Fruit fly (Drosophila melanogaster) whole organism, embryonic: ENCODE results near the gene Spec2.

Experiments used
- Abd-B ChIP-seq: fragments of 200-800 bp; sonication (Bioruptor generic); optimal IDR thresholded peaks from 2 replicates; lab custom pipeline; 2018; ENCODE audit warnings: missing biosample characterization, mild to moderate bottlenecking, missing genetic modification characterization, moderate library complexity
- CG1024 ChIP-seq: fragments of 200-800 bp; sonication (Bioruptor generic); IDR thresholded peaks from 2 replicates; pipeline ENCODE4 v1.3.6; 2022; ENCODE audit warnings: missing biosample characterization, missing genetic modification characterization
- CG10274 ChIP-seq: fragments of 200-800 bp; sonication (Bioruptor generic); optimal IDR thresholded peaks from 3 replicates; lab custom pipeline; 2017; ENCODE audit warnings: missing biosample characterization, mild to moderate bottlenecking, missing genetic modification characterization
- CG10543 ChIP-seq: fragments of 200-800 bp; sonication (Bioruptor generic); optimal IDR thresholded peaks from 3 replicates; lab custom pipeline; 2017; ENCODE audit warnings: missing biosample characterization, mild to moderate bottlenecking, missing genetic modification characterization, moderate library complexity
- CG11085 ChIP-seq: fragments of 200-800 bp; sonication (Bioruptor generic); IDR thresholded peaks from 2 replicates; pipeline ENCODE4 v1.3.6; 2022; ENCODE audit warnings: missing biosample characterization, missing genetic modification characterization
- CG13287 ChIP-seq: fragments of 200-800 bp; sonication (Bioruptor generic); IDR thresholded peaks from 2 replicates; pipeline ENCODE4 v1.3.6; 2022; ENCODE audit warnings: missing biosample characterization, missing genetic modification characterization; ENCODE audit not compliant: partially characterized antibody
- CG13424 ChIP-seq: fragments of 200-800 bp; sonication (Bioruptor generic); optimal IDR thresholded peaks from 2 replicates; lab custom pipeline; 2019; ENCODE audit warnings: missing biosample characterization, mild to moderate bottlenecking, missing genetic modification characterization, moderate library complexity
- CG13775 ChIP-seq: fragments of 200-800 bp; sonication (Bioruptor generic); optimal IDR thresholded peaks from 3 replicates; lab custom pipeline; 2017; ENCODE audit warnings: missing biosample characterization, mild to moderate bottlenecking, missing genetic modification characterization
- CG17359 ChIP-seq: fragments of 200-800 bp; sonication (Bioruptor generic); optimal IDR thresholded peaks from 3 replicates; lab custom pipeline; 2018; ENCODE audit warnings: missing biosample characterization, mild to moderate bottlenecking, missing genetic modification characterization, moderate library complexity
- CG17568 ChIP-seq: fragments of 200-800 bp; sonication (Bioruptor generic); optimal IDR thresholded peaks from 2 replicates; lab custom pipeline; 2018; ENCODE audit warnings: missing biosample characterization, mild to moderate bottlenecking, missing genetic modification characterization, moderate library complexity
- CG17912 ChIP-seq: fragments of 200-800 bp; sonication (Bioruptor generic); optimal IDR thresholded peaks from 2 replicates; lab custom pipeline; 2018; ENCODE audit warnings: missing biosample characterization, mild to moderate bottlenecking, missing genetic modification characterization
- CG18599 ChIP-seq: fragments of 200-800 bp; sonication (Bioruptor generic); optimal IDR thresholded peaks from 3 replicates; lab custom pipeline; 2017; ENCODE audit warnings: missing biosample characterization, missing genetic modification characterization, mild to moderate bottlenecking, moderate library complexity, missing genetic modification reagents
- CG30403 ChIP-seq: fragments of 200-800 bp; sonication (Bioruptor generic); optimal IDR thresholded peaks from 3 replicates; lab custom pipeline; 2016; ENCODE audit warnings: missing biosample characterization, missing genetic modification characterization
- CG30431 ChIP-seq: fragments of 200-800 bp; sonication (Bioruptor generic); optimal IDR thresholded peaks from 2 replicates; lab custom pipeline; 2017; ENCODE audit warnings: missing biosample characterization, missing genetic modification characterization
- CG31365 ChIP-seq: fragments of 200-800 bp; sonication (Bioruptor generic); optimal IDR thresholded peaks from 2 replicates; lab custom pipeline; 2018; ENCODE audit warnings: missing biosample characterization, mild to moderate bottlenecking, missing genetic modification characterization
- CG32532 ChIP-seq: fragments of 200-800 bp; sonication (Bioruptor generic); IDR thresholded peaks from 2 replicates; pipeline ENCODE4 v1.3.6; 2022; ENCODE audit warnings: missing biosample characterization, missing genetic modification characterization
- CG4404 ChIP-seq: fragments of 200-800 bp; sonication (Bioruptor generic); IDR thresholded peaks from 2 replicates; pipeline ENCODE4 v1.3.6; 2022; ENCODE audit warnings: missing biosample characterization, missing genetic modification characterization
- CG6175 ChIP-seq: fragments of 200-800 bp; sonication (Bioruptor generic); IDR thresholded peaks from 3 replicates; pipeline ENCODE4 v1.3.6; 2022; ENCODE audit warnings: missing biosample characterization, missing genetic modification characterization
- CG6689 ChIP-seq: fragments of 200-800 bp; sonication (Bioruptor generic); IDR thresholded peaks from 2 replicates; pipeline ENCODE4 v1.3.6; 2022; ENCODE audit warnings: missing biosample characterization, missing genetic modification characterization
- CG6813 ChIP-seq: fragments of 200-800 bp; sonication (Bioruptor generic); optimal IDR thresholded peaks from 2 replicates; lab custom pipeline; 2017; ENCODE audit warnings: missing biosample characterization, missing genetic modification characterization, mild to moderate bottlenecking, moderate library complexity, missing genetic modification reagents
- CG7963 ChIP-seq: fragments of 200-800 bp; sonication (Bioruptor generic); IDR thresholded peaks from 3 replicates; pipeline ENCODE4 v1.3.6; 2022; ENCODE audit warnings: missing biosample characterization, missing genetic modification characterization; ENCODE audit not compliant: partially characterized antibody
- CG9727 ChIP-seq: fragments of 200-800 bp; sonication (Bioruptor generic); optimal IDR thresholded peaks from 3 replicates; lab custom pipeline; 2017; ENCODE audit warnings: missing biosample characterization, mild to moderate bottlenecking, missing genetic modification characterization
- Deaf1 ChIP-seq: fragments of 200-800 bp; optimal IDR thresholded peaks from 3 replicates; lab custom pipeline; 2019; ENCODE audit warnings: missing biosample characterization, mild to moderate bottlenecking, missing genetic modification characterization, moderate library complexity
- Gsc ChIP-seq: fragments of 200-800 bp; sonication (Bioruptor generic); IDR thresholded peaks from 2 replicates; pipeline ENCODE4 v1.3.6; 2022; ENCODE audit warnings: missing biosample characterization, missing genetic modification characterization
- HLH3B ChIP-seq: fragments of 200-800 bp; sonication (Bioruptor generic); IDR thresholded peaks from 2 replicates; pipeline ENCODE4 v1.3.6; 2022; ENCODE audit warnings: missing biosample characterization, missing genetic modification characterization
- Hand ChIP-seq: fragments of 200-800 bp; sonication (Bioruptor generic); optimal IDR thresholded peaks from 2 replicates; lab custom pipeline; 2017; ENCODE audit warnings: mild to moderate bottlenecking, missing biosample characterization, missing genetic modification reagents, missing genetic modification characterization
- Hsf ChIP-seq: fragments of 200-800 bp; sonication (Bioruptor generic); optimal IDR thresholded peaks from 3 replicates; lab custom pipeline; 2016; ENCODE audit warnings: missing biosample characterization, missing genetic modification characterization
- Jarid2 ChIP-seq: fragments of 200-800 bp; sonication (Bioruptor generic); optimal IDR thresholded peaks from 3 replicates; lab custom pipeline; 2017; ENCODE audit warnings: mild to moderate bottlenecking, missing biosample characterization, missing genetic modification reagents, missing genetic modification characterization
- Sin3A ChIP-seq: fragments of >200 bp; optimal IDR thresholded peaks from 2 replicates; lab custom pipeline; 2018
- Sry-β ChIP-seq: fragments of 200-800 bp; sonication (Bioruptor generic); optimal IDR thresholded peaks from 2 replicates; lab custom pipeline; 2018; ENCODE audit warnings: missing biosample characterization, mild to moderate bottlenecking, missing genetic modification characterization, moderate library complexity
- al ChIP-seq: fragments of 200-800 bp; sonication (Bioruptor generic); IDR thresholded peaks from 2 replicates; pipeline ENCODE4 v1.3.6; 2022; ENCODE audit warnings: missing biosample characterization, missing genetic modification characterization
- ash1 ChIP-seq: fragments of 200-800 bp; sonication (Bioruptor generic); optimal IDR thresholded peaks from 2 replicates; lab custom pipeline; 2018; ENCODE audit warnings: missing biosample characterization, mild to moderate bottlenecking, missing genetic modification characterization
- bcd ChIP-seq: fragments of 200-800 bp; sonication (Bioruptor generic); optimal IDR thresholded peaks from 2 replicates; lab custom pipeline; 2017; ENCODE audit warnings: missing biosample characterization, mild to moderate bottlenecking, missing genetic modification characterization
- bowl ChIP-seq: fragments of 200-800 bp; sonication (Bioruptor generic); IDR thresholded peaks from 2 replicates; pipeline ENCODE4 v1.3.6; 2022; ENCODE audit warnings: missing biosample characterization, missing genetic modification characterization
- bsh ChIP-seq, 2 experiments: fragments of 200-800 bp; sonication (Bioruptor generic); optimal IDR thresholded peaks; 2 replicates each; lab custom pipeline; 2017 to 2018; ENCODE audit warnings: mild to moderate bottlenecking in 2 of 2, missing biosample characterization in 2 of 2, missing genetic modification characterization in 2 of 2, moderate library complexity in 1 of 2
- cato ChIP-seq: fragments of 200-800 bp; sonication (Bioruptor generic); optimal IDR thresholded peaks from 2 replicates; lab custom pipeline; 2016; ENCODE audit warnings: missing biosample characterization, missing genetic modification characterization, borderline replicate concordance
- dan ChIP-seq: fragments of 200-800 bp; sonication (Bioruptor generic); IDR thresholded peaks from 2 replicates; pipeline ENCODE4 v1.3.6; 2022; ENCODE audit warnings: missing biosample characterization, missing genetic modification characterization
- fd96Cb ChIP-seq: fragments of 200-800 bp; sonication (Bioruptor generic); optimal IDR thresholded peaks from 2 replicates; lab custom pipeline; 2018; ENCODE audit warnings: missing biosample characterization, mild to moderate bottlenecking, missing genetic modification characterization, moderate library complexity
- gce ChIP-seq: fragments of 200-800 bp; sonication (Bioruptor generic); IDR thresholded peaks from 3 replicates; pipeline ENCODE4 v1.3.6; 2022; ENCODE audit warnings: missing biosample characterization, missing genetic modification characterization
- nerfin-2 ChIP-seq: fragments of 200-800 bp; sonication (Bioruptor generic); IDR thresholded peaks from 2 replicates; pipeline ENCODE4 v1.3.6; 2022; ENCODE audit warnings: missing biosample characterization, missing genetic modification characterization; ENCODE audit not compliant: partially characterized antibody
- nmo ChIP-seq: fragments of 200-800 bp; sonication (Bioruptor generic); optimal IDR thresholded peaks from 2 replicates; lab custom pipeline; 2018; ENCODE audit warnings: missing biosample characterization, mild to moderate bottlenecking, missing genetic modification characterization, moderate library complexity
- nom ChIP-seq: fragments of 200-800 bp; sonication (Bioruptor generic); optimal IDR thresholded peaks from 2 replicates; lab custom pipeline; 2017; ENCODE audit warnings: missing biosample characterization, missing genetic modification characterization, mild to moderate bottlenecking, moderate library complexity, missing genetic modification reagents
- org-1 ChIP-seq: fragments of 200-800 bp; sonication (Bioruptor generic); optimal IDR thresholded peaks from 2 replicates; lab custom pipeline; 2017; ENCODE audit warnings: missing biosample characterization, missing genetic modification characterization
- p53 ChIP-seq: fragments of 200-800 bp; sonication (Bioruptor generic); optimal IDR thresholded peaks from 2 replicates; lab custom pipeline; 2016; ENCODE audit warnings: missing biosample characterization, missing genetic modification characterization
- rib ChIP-seq: fragments of 200-800 bp; sonication (Bioruptor generic); IDR thresholded peaks from 2 replicates; pipeline ENCODE4 v1.3.6; 2022; ENCODE audit warnings: missing biosample characterization, missing genetic modification characterization
- sisA ChIP-seq: fragments of 200-800 bp; sonication (Bioruptor generic); IDR thresholded peaks from 2 replicates; pipeline ENCODE4 v1.3.6; 2022; ENCODE audit warnings: missing biosample characterization, missing genetic modification characterization
- stc ChIP-seq: fragments of 200-800 bp; sonication (Bioruptor generic); IDR thresholded peaks from 2 replicates; pipeline ENCODE4 v1.3.6; 2022; ENCODE audit warnings: missing biosample characterization, missing genetic modification characterization
- zen ChIP-seq: fragments of 200-800 bp; sonication (Bioruptor generic); optimal IDR thresholded peaks from 3 replicates; lab custom pipeline; 2018; ENCODE audit warnings: missing biosample characterization, mild to moderate bottlenecking, missing genetic modification characterization, moderate library complexity
- zfh2 ChIP-seq: fragments of 200-800 bp; sonication (Bioruptor generic); optimal IDR thresholded peaks from 2 replicates; lab custom pipeline; 2016; ENCODE audit warnings: missing biosample characterization, missing genetic modification characterization

The Spec2 gene

dm6 chr3R:5624115-5624878 lies at the start of gene Spec2, which contains the start of the genes Dph4 and RpL13A (continued):
- TF ChIP-seq Gsc (no peak), CG13775 (GFP tag; lab: Kevin White, UChicago) (peak; percentile 97), CG1024 (GFP tag; lab: Robert Waterston, UW) (no peak), Hsf (GFP tag; lab: Kevin White, UChicago) (peak; percentile 87), al (GFP tag; lab: Robert Waterston, UW) (no peak), bowl (GFP tag; lab: Robert Waterston, UW) (no peak), fd96Cb (tag; lab: Kevin White, UChicago) (peak; percentile 69), sisA (GFP tag; lab: Robert Waterston, UW) (no peak), p53 (GFP tag; lab: Kevin White, UChicago) (peak; percentile 90), zen (tag; lab: Kevin White, UChicago) (peak; percentile 85), Jarid2 (GFP tag; lab: Kevin White, UChicago) (peak; percentile 80), CG17359 (tag; lab: Kevin White, UChicago) (peak; percentile 88), CG10543 (GFP tag; lab: Kevin White, UChicago) (peak; percentile 98), gce (GFP tag; lab: Robert Waterston, UW) (no peak), CG17568 (peak; percentile 88), bcd (GFP tag; lab: Kevin White, UChicago) (peak; percentile 96), stc (GFP tag; lab: Robert Waterston, UW) (no peak), nom (GFP tag; lab: Kevin White, UChicago) (peak; percentile 90), CG10274 (GFP tag; lab: Kevin White, UChicago) (peak; percentile 87), Abd-B (GFP tag; lab: Kevin White, UChicago) (no peak), nmo (GFP tag; lab: Kevin White, UChicago) (peak; percentile 86), CG18599 (GFP tag; lab: Kevin White, UChicago) (peak; percentile 95), CG11085 (GFP tag; lab: Robert Waterston, UW) (no peak), bsh (GFP tag; optimal IDR thresholded peaks at IDR 0.05; lab: Kevin White, UChicago) (peak; percentile 21 to 78), nerfin-2 (no peak), CG9727 (GFP tag; lab: Kevin White, UChicago) (peak; percentile 97), rib (GFP tag; lab: Robert Waterston, UW) (no peak), CG6813 (GFP tag; lab: Kevin White, UChicago) (peak; percentile 95), Sry-β (peak; percentile 70), CG17912 (GFP tag; lab: Kevin White, UChicago) (peak; percentile 99), CG13424 (peak; percentile 72), Hand (peak; percentile 87), org-1 (GFP tag; lab: Kevin White, UChicago) (peak; percentile 92), CG6689 (GFP tag; lab: Robert Waterston, UW) (no peak), CG7963 (GFP tag; lab: Robert Waterston, UW) (no peak), ash1 (peak; percentile 98), Deaf1 (tag; lab: Kevin White, UChicago) (peak; percentile 69), CG31365 (tag; lab: Kevin White, UChicago) (peak; percentile 87), dan (GFP tag; lab: Robert Waterston, UW) (no peak), CG6175 (no peak), zfh2 (peak; percentile 77), cato (GFP tag; lab: Kevin White, UChicago) (peak; percentile 76), Sin3A (lab: Kevin White, UChicago) (peak; percentile 97), CG32532 (GFP tag; lab: Robert Waterston, UW) (no peak), CG13287 (GFP tag; lab: Robert Waterston, UW) (no peak), HLH3B (no peak), CG30403 (GFP tag; lab: Kevin White, UChicago) (peak; percentile 83), CG4404 (GFP tag; lab: Robert Waterston, UW) (no peak), CG30431 (GFP tag; lab: Kevin White, UChicago) (peak; percentile 86)
